Fruit fly (Drosophila melanogaster): ENCODE measurements around the gene Ama.

DNA sequence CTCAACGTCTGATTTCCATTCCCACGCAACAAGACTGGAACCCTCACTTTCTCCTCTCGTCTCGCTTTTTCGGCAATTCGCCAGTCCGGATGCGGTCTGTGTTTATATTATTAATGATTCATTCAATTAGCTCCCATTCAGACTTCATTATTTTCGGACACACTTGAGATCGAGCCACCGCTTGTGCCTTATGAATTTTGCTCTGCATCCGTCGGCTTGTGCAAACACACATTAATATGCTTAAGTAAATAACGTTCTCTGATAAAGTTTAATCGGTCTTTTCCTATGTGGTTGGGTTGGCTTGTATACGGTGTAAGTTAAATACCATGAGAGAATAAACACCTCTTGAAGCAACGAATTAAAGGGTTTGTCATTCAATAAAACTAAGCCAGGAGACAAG, 2.5 kb downstream of the Ama start:
- TF ChIP-seq psq (optimal IDR thresholded peaks at IDR 0.05) (no peak), h (optimal IDR thresholded peaks at IDR 0.05) (no peak)

Data from Kc167 (cell line).